Worm (Caenorhabditis elegans) whole organism, mixed stage, embryonic: ENCODE results near the gene R07B1.13.
A peak's percentile ranks its signal among the peaks of the same experiment; 100 is the strongest.

Experiments used
- M03D4.4 ChIP-seq: sonication (generic microtip); optimal IDR thresholded peaks from 2 replicates; lab custom pipeline; 2017; ENCODE audit warnings: mild to moderate bottlenecking, missing genetic modification characterization, missing compliant biosample characterization
- bed-3 ChIP-seq: fragments of 200-800 bp; sonication (Bioruptor generic); optimal IDR thresholded peaks from 3 replicates; lab custom pipeline; 2018; ENCODE audit warnings: mild to moderate bottlenecking, missing genetic modification characterization, moderate library complexity, missing compliant biosample characterization
- ceh-39 ChIP-seq: fragments of 150-350 bp; optimal IDR thresholded peaks from 2 replicates; lab custom pipeline; 2014; ENCODE audit warnings: missing biosample characterization, missing genetic modification characterization
- ceh-83 ChIP-seq: fragments of 200-800 bp; sonication (Bioruptor generic); optimal IDR thresholded peaks from 2 replicates; lab custom pipeline; 2018; ENCODE audit warnings: mild to moderate bottlenecking, missing genetic modification characterization, missing compliant biosample characterization
- ces-1 ChIP-seq: fragments of 150-350 bp; optimal IDR thresholded peaks from 2 replicates; lab custom pipeline; 2014; ENCODE audit warnings: missing biosample characterization, missing genetic modification reagents, missing genetic modification characterization
- drap-1 ChIP-seq: fragments of 200-800 bp; sonication (Bioruptor generic); optimal IDR thresholded peaks from 3 replicates; lab custom pipeline; 2018; ENCODE audit warnings: mild to moderate bottlenecking, missing genetic modification characterization, missing compliant biosample characterization
- elt-1 ChIP-seq: sonication (generic microtip); optimal IDR thresholded peaks from 2 replicates; lab custom pipeline; 2017; ENCODE audit warnings: missing genetic modification characterization, mild to moderate bottlenecking, missing compliant biosample characterization, antibody characterized with exemption, moderate library complexity, borderline replicate concordance; ENCODE audit not compliant: insufficient read depth
- elt-3 ChIP-seq: fragments of 150-350 bp; optimal IDR thresholded peaks from 2 replicates; lab custom pipeline; 2014; ENCODE audit warnings: missing biosample characterization, missing genetic modification characterization
- flh-1 ChIP-seq: fragments of 200-800 bp; sonication (Bioruptor generic); optimal IDR thresholded peaks from 2 replicates; lab custom pipeline; 2018; ENCODE audit warnings: mild to moderate bottlenecking, missing genetic modification characterization, moderate library complexity, missing compliant biosample characterization
- ham-2 ChIP-seq: fragments of 200-800 bp; sonication (Bioruptor generic); optimal IDR thresholded peaks from 2 replicates; lab custom pipeline; 2018; ENCODE audit warnings: mild to moderate bottlenecking, missing genetic modification characterization, missing compliant biosample characterization
- hlh-1 ChIP-seq: fragments of 150-350 bp; optimal IDR thresholded peaks from 2 replicates; lab custom pipeline; 2014; ENCODE audit warnings: missing biosample characterization, missing genetic modification reagents, missing genetic modification characterization
- lin-32 ChIP-seq: fragments of 200-800 bp; sonication (Bioruptor generic); optimal IDR thresholded peaks from 2 replicates; lab custom pipeline; 2018; ENCODE audit warnings: mild to moderate bottlenecking, missing genetic modification characterization, missing compliant biosample characterization
- lsy-2 ChIP-seq: fragments of 150-350 bp; optimal IDR thresholded peaks from 2 replicates; lab custom pipeline; 2014; ENCODE audit warnings: missing biosample characterization, missing genetic modification characterization
- mab-5 ChIP-seq: fragments of 150-350 bp; optimal IDR thresholded peaks from 2 replicates; lab custom pipeline; 2014; ENCODE audit warnings: missing biosample characterization, missing genetic modification characterization
- mep-1 ChIP-seq: fragments of 150-350 bp; optimal IDR thresholded peaks from 2 replicates; lab custom pipeline; 2017; ENCODE audit warnings: missing biosample characterization, missing genetic modification reagents, missing genetic modification characterization, inconsistent platforms
- mls-2 ChIP-seq: sonication (generic microtip); optimal IDR thresholded peaks from 2 replicates; lab custom pipeline; 2016; ENCODE audit warnings: mild to moderate bottlenecking, missing genetic modification characterization, moderate library complexity, missing compliant biosample characterization
- nhr-12 ChIP-seq: fragments of 150-350 bp; optimal IDR thresholded peaks from 2 replicates; lab custom pipeline; 2014; ENCODE audit warnings: missing biosample characterization, missing genetic modification characterization
- nhr-2 ChIP-seq: fragments of 150-350 bp; optimal IDR thresholded peaks from 2 replicates; lab custom pipeline; 2014; ENCODE audit warnings: missing biosample characterization, missing genetic modification characterization
- nhr-237 ChIP-seq: fragments of 150-350 bp; optimal IDR thresholded peaks from 2 replicates; lab custom pipeline; 2014; ENCODE audit warnings: missing biosample characterization, missing genetic modification characterization
- nhr-28 ChIP-seq: fragments of 150-350 bp; optimal IDR thresholded peaks from 2 replicates; lab custom pipeline; 2014; ENCODE audit warnings: missing biosample characterization, missing genetic modification characterization
- nhr-76 ChIP-seq: sonication (generic microtip); optimal IDR thresholded peaks from 2 replicates; lab custom pipeline; 2017; ENCODE audit warnings: missing biosample characterization, missing genetic modification characterization
- pha-4 ChIP-seq: fragments of 150-350 bp; optimal IDR thresholded peaks from 2 replicates; lab custom pipeline; 2018; ENCODE audit warnings: missing biosample characterization, missing genetic modification reagents, missing genetic modification characterization
- sem-2 ChIP-seq: fragments of 200-800 bp; sonication (Bioruptor generic); optimal IDR thresholded peaks from 2 replicates; lab custom pipeline; 2018; ENCODE audit warnings: mild to moderate bottlenecking, missing genetic modification characterization, missing compliant biosample characterization
- sptf-1 ChIP-seq: sonication (generic microtip); optimal IDR thresholded peaks from 2 replicates; lab custom pipeline; 2017; ENCODE audit warnings: mild to moderate bottlenecking, missing genetic modification characterization, moderate library complexity, missing compliant biosample characterization
- tbx-8 ChIP-seq: fragments of 200-800 bp; sonication (Bioruptor generic); optimal IDR thresholded peaks from 2 replicates; lab custom pipeline; 2018; ENCODE audit warnings: mild to moderate bottlenecking, missing genetic modification characterization, moderate library complexity, missing compliant biosample characterization
- unc-120 ChIP-seq: sonication (generic microtip); optimal IDR thresholded peaks from 2 replicates; lab custom pipeline; 2017; ENCODE audit warnings: missing genetic modification characterization, missing compliant biosample characterization; ENCODE audit not compliant: poor library complexity, severe bottlenecking
- unc-39 ChIP-seq: fragments of 150-350 bp; optimal IDR thresholded peaks from 2 replicates; lab custom pipeline; 2014; ENCODE audit warnings: missing biosample characterization, missing genetic modification characterization
- unc-62 ChIP-seq: fragments of 150-350 bp; optimal IDR thresholded peaks from 2 replicates; lab custom pipeline; 2014; ENCODE audit warnings: missing biosample characterization, missing genetic modification reagents, missing genetic modification characterization
- ztf-11 ChIP-seq: fragments of 150-350 bp; optimal IDR thresholded peaks from 2 replicates; lab custom pipeline; 2014; ENCODE audit warnings: missing biosample characterization, missing genetic modification characterization

Gene R07B1.13

ce11 chrX:9899426-9900131 lies 30.0 kb downstream of the R07B1.13 start, which contains the start of gene phf-34:
phf-34 (minus strand) TSS chrX:9899476.
- TF ChIP-seq ham-2 (peak; percentile 21), ces-1 (GFP tag; lab: Kevin White, UChicago) (peak; percentile 66), mls-2 (tag; lab: Kevin White, UChicago) (peak; percentile 22), elt-3 (tag; lab: Kevin White, UChicago) (no peak), nhr-237 (no peak), sem-2 (GFP tag; lab: Kevin White, UChicago) (no peak), hlh-1 (tag; lab: Kevin White, UChicago) (peak; percentile 35), sptf-1 (tag; lab: Kevin White, UChicago) (peak; percentile 28), unc-62 (peak; percentile 37), mep-1 (tag; lab: Kevin White, UChicago) (peak; percentile 22), unc-120 (peak; percentile 38), lin-32 (no peak), nhr-2 (tag; lab: Kevin White, UChicago) (no peak)

- no peak for TF ChIP-seq ztf-11 (tag; lab: Kevin White, UChicago)
- no peak for TF ChIP-seq sem-2 (GFP tag; lab: Kevin White, UChicago)
- TF ChIP-seq pha-4 (tag; lab: Kevin White, UChicago), result no peak
- no peak for TF ChIP-seq mls-2 (tag; lab: Kevin White, UChicago)
- no peak for TF ChIP-seq unc-39 (tag; lab: Kevin White, UChicago)
- TF ChIP-seq tbx-8 (GFP tag; lab: Kevin White, UChicago), result no peak
Observed at ce11 chrX:9905840-9906239, 36.2 kb downstream of the R07B1.13 start, which contains the start of gene F21G4.5. F21G4.5 (plus strand) TSS chrX:9906140.

ce11 chrX:9917362-9917761 lies 47.7 kb downstream of the R07B1.13 start, which contains the start of gene F21G4.6:
F21G4.6 (minus strand) TSS chrX:9917448.
- TF ChIP-seq ceh-83 (no peak), M03D4.4 (no peak), pha-4 (tag; lab: Kevin White, UChicago) (no peak), hlh-1 (tag; lab: Kevin White, UChicago) (no peak), drap-1 (GFP tag; lab: Kevin White, UChicago) (no peak), ceh-39 (no peak), nhr-76 (tag; lab: Kevin White, UChicago) (no peak), tbx-8 (GFP tag; lab: Kevin White, UChicago) (no peak), nhr-12 (tag; lab: Kevin White, UChicago) (no peak), flh-1 (GFP tag; lab: Kevin White, UChicago) (no peak), mls-2 (tag; lab: Kevin White, UChicago) (no peak), mab-5 (no peak)

- no peak for TF ChIP-seq nhr-28 (tag; lab: Kevin White, UChicago)
- TF ChIP-seq nhr-237, result no peak
- TF ChIP-seq unc-39 (tag; lab: Kevin White, UChicago), result no peak
- TF ChIP-seq mab-5, result no peak
- no peak for TF ChIP-seq bed-3
- TF ChIP-seq hlh-1 (tag; lab: Kevin White, UChicago), result no peak
- no peak for TF ChIP-seq pha-4 (tag; lab: Kevin White, UChicago)
- TF ChIP-seq ces-1 (GFP tag; lab: Kevin White, UChicago), result no peak
- no peak for TF ChIP-seq mep-1 (tag; lab: Kevin White, UChicago)
- TF ChIP-seq lsy-2 (tag; lab: Kevin White, UChicago), result no peak
- no peak for TF ChIP-seq elt-1 (tag; lab: Kevin White, UChicago)
- no peak for TF ChIP-seq ceh-39
Observed at ce11 chrX:9918997-9919396, 49.4 kb downstream of the R07B1.13 start, which contains the start of gene folr-1. folr-1 (plus strand) TSS chrX:9919297.
